Fruit fly (Drosophila melanogaster) whole organism, adult: ENCODE measurements around the gene CG33521.

Experiments used
- CG11617 ChIP-seq: fragments of 200-800 bp; sonication (Bioruptor generic); optimal IDR thresholded peaks from 2 replicates; lab custom pipeline; 2017; ENCODE audit warnings: mild to moderate bottlenecking, missing biosample characterization, missing genetic modification reagents, missing genetic modification characterization
- CG12768 ChIP-seq: fragments of 200-800 bp; sonication (Bioruptor generic); optimal IDR thresholded peaks from 2 replicates; lab custom pipeline; 2017; ENCODE audit warnings: missing biosample characterization, missing genetic modification characterization, mild to moderate bottlenecking, moderate library complexity, missing genetic modification reagents
- CG14711 ChIP-seq: fragments of 200-800 bp; sonication (Bioruptor generic); optimal IDR thresholded peaks from 2 replicates; lab custom pipeline; 2018; ENCODE audit warnings: missing biosample characterization, mild to moderate bottlenecking, missing genetic modification characterization, moderate library complexity
- CG1620 ChIP-seq: fragments of 200-800 bp; sonication (Bioruptor generic); optimal IDR thresholded peaks from 2 replicates; lab custom pipeline; 2016; ENCODE audit warnings: missing biosample characterization, missing genetic modification characterization
- CG33017 ChIP-seq: fragments of 200-800 bp; sonication (Bioruptor generic); optimal IDR thresholded peaks from 2 replicates; lab custom pipeline; 2018; ENCODE audit warnings: missing biosample characterization, mild to moderate bottlenecking, missing genetic modification characterization, moderate library complexity
- CG7045 ChIP-seq: fragments of 200-800 bp; sonication (Bioruptor generic); optimal IDR thresholded peaks from 2 replicates; lab custom pipeline; 2017; ENCODE audit warnings: missing biosample characterization, mild to moderate bottlenecking, missing genetic modification characterization
- CG7101 ChIP-seq: fragments of 200-800 bp; sonication (Bioruptor generic); optimal IDR thresholded peaks from 2 replicates; lab custom pipeline; 2018; ENCODE audit warnings: missing biosample characterization, mild to moderate bottlenecking, missing genetic modification characterization, moderate library complexity
- Crg-1 ChIP-seq: fragments of 200-800 bp; sonication (Bioruptor generic); optimal IDR thresholded peaks from 2 replicates; lab custom pipeline; 2016; ENCODE audit warnings: missing biosample characterization, missing genetic modification characterization
- kay ChIP-seq: fragments of 200-800 bp; sonication (Bioruptor generic); peaks from one replicate; lab custom pipeline; 2016; ENCODE audit warnings: missing biosample characterization, missing genetic modification characterization, borderline replicate concordance
- pad ChIP-seq: fragments of 200-800 bp; sonication (Bioruptor generic); optimal IDR thresholded peaks from 3 replicates; lab custom pipeline; 2017; ENCODE audit warnings: missing biosample characterization, missing genetic modification characterization, mild to moderate bottlenecking, moderate library complexity, missing genetic modification reagents
- tj ChIP-seq: fragments of 200-800 bp; sonication (Bioruptor generic); optimal IDR thresholded peaks from 3 replicates; lab custom pipeline; 2017; ENCODE audit warnings: missing biosample characterization, mild to moderate bottlenecking, missing genetic modification characterization, moderate library complexity

DNA sequence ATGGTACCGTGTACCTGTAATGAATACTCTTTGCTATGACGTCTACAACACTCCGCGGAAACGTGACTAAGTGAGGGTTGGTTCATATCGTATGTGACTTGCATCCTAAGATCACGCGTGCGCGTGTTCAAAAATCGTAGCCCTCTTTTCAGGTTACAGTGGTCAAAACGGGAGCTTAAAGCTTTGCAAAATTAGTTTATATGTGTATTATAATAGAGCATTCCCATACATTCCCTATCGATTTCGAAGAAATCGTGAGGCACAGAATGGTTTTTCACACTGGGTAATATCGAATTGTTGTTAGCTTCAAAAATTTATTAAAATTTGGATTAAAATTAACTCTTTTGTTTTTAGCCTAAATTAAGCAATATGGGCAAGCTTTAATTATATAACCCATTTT is 39.1 kb upstream of the CG33521 start:
- no peak for TF ChIP-seq CG7101 (tag; lab: Kevin White, UChicago)
- no peak for TF ChIP-seq tj (GFP tag; lab: Kevin White, UChicago)
- TF ChIP-seq CG7045: no peak
- TF ChIP-seq CG1620: no peak
- no peak for TF ChIP-seq pad
- TF ChIP-seq CG11617: no peak
- TF ChIP-seq CG14711 (tag; lab: Kevin White, UChicago): no peak
- no peak for TF ChIP-seq CG12768 (GFP tag; lab: Kevin White, UChicago)
- TF ChIP-seq Crg-1: no peak
- TF ChIP-seq CG33017 (tag; lab: Kevin White, UChicago): no peak
- TF ChIP-seq kay (GFP tag; lab: Kevin White, UChicago): peak; percentile 88
